Worm (Caenorhabditis elegans) whole organism, L1 larva: Measurements from ENCODE around the gene mam-5.

Experiments used
- C04F5.9 ChIP-seq: sonication (generic microtip); optimal IDR thresholded peaks from 2 replicates; lab custom pipeline; 2016; ENCODE audit warnings: missing genetic modification characterization, missing compliant biosample characterization
- C16A3.4 ChIP-seq: fragments of 150-350 bp; optimal IDR thresholded peaks from 2 replicates; lab custom pipeline; 2014; ENCODE audit warnings: missing biosample characterization, missing genetic modification characterization
- C34B4.2 ChIP-seq: sonication (generic microtip); optimal IDR thresholded peaks from 2 replicates; lab custom pipeline; 2017; ENCODE audit warnings: mild to moderate bottlenecking, missing genetic modification characterization, missing compliant biosample characterization
- Y116A8C.19 ChIP-seq: sonication (generic microtip); optimal IDR thresholded peaks from 2 replicates; lab custom pipeline; 2016; ENCODE audit warnings: missing compliant biosample characterization, missing genetic modification characterization, borderline replicate concordance
- aly-2 ChIP-seq: fragments of 150-350 bp; optimal IDR thresholded peaks from 2 replicates; lab custom pipeline; 2014; ENCODE audit warnings: missing biosample characterization, missing genetic modification characterization
- ama-1 ChIP-seq: fragments of 150-350 bp; optimal IDR thresholded peaks from 2 replicates; lab custom pipeline; 2014
- blmp-1 ChIP-seq: fragments of 150-350 bp; optimal IDR thresholded peaks from 2 replicates; lab custom pipeline; 2014; ENCODE audit warnings: missing biosample characterization, missing genetic modification characterization
- ceh-8 ChIP-seq: fragments of 200-800 bp; sonication (Bioruptor generic); optimal IDR thresholded peaks from 2 replicates; lab custom pipeline; 2018; ENCODE audit warnings: mild to moderate bottlenecking, missing genetic modification characterization, moderate library complexity, missing compliant biosample characterization
- ces-1 ChIP-seq: fragments of 150-350 bp; optimal IDR thresholded peaks from 2 replicates; lab custom pipeline; 2014; ENCODE audit warnings: missing biosample characterization, missing genetic modification reagents, missing genetic modification characterization
- dsc-1 ChIP-seq: sonication (generic microtip); optimal IDR thresholded peaks from 2 replicates; lab custom pipeline; 2016; ENCODE audit warnings: mild to moderate bottlenecking, missing genetic modification characterization, missing compliant biosample characterization
- efl-1 ChIP-seq, 4 experiments: fragments of 150-350 bp; optimal IDR thresholded peaks in 3 of 4; peaks in 1 of 4; 1 replicate in 1 of 4; 2 replicates in 3 of 4; lab custom pipeline; 2014; ENCODE audit warnings: missing biosample characterization in 2 of 4, missing genetic modification characterization in 2 of 4, missing genetic modification reagents in 2 of 4
- elt-2 ChIP-seq: sonication (generic microtip); optimal IDR thresholded peaks from 2 replicates; lab custom pipeline; 2016; ENCODE audit warnings: missing genetic modification characterization, mild to moderate bottlenecking, inconsistent platforms, missing compliant biosample characterization, missing genetic modification reagents
- elt-3 ChIP-seq, 6 experiments: fragments of 150-350 bp in 1 of 6; sonication (generic microtip); optimal IDR thresholded peaks; 2 replicates each; lab custom pipeline; 2017 to 2018; ENCODE audit warnings: missing biosample characterization in 6 of 6, missing genetic modification characterization in 6 of 6, inconsistent platforms in 1 of 6
- ets-5 ChIP-seq: fragments of 200-800 bp; sonication (Bioruptor generic); IDR thresholded peaks from 2 replicates; pipeline ENCODE4 v1.3.6; 2022; ENCODE audit warnings: missing genetic modification characterization, missing compliant biosample characterization
- fkh-8 ChIP-seq: sonication (generic microtip); optimal IDR thresholded peaks from 2 replicates; lab custom pipeline; 2016; ENCODE audit warnings: mild to moderate bottlenecking, missing genetic modification characterization, missing compliant biosample characterization
- fos-1 ChIP-seq: fragments of 150-350 bp; optimal IDR thresholded peaks from 2 replicates; lab custom pipeline; 2014; ENCODE audit warnings: missing biosample characterization, missing genetic modification characterization
- hlh-17 ChIP-seq: fragments of 200-800 bp; sonication (Bioruptor generic); optimal IDR thresholded peaks from 2 replicates; lab custom pipeline; 2018; ENCODE audit warnings: missing genetic modification characterization, mild to moderate bottlenecking, missing compliant biosample characterization, moderate library complexity, borderline replicate concordance
- hlh-4 ChIP-seq: sonication (generic microtip); optimal IDR thresholded peaks from 2 replicates; lab custom pipeline; 2016; ENCODE audit warnings: mild to moderate bottlenecking, missing genetic modification characterization, missing compliant biosample characterization
- hpl-2 ChIP-seq: fragments of 150-350 bp; optimal IDR thresholded peaks from 2 replicates; lab custom pipeline; 2014; ENCODE audit warnings: missing biosample characterization, missing genetic modification reagents, missing genetic modification characterization
- irx-1 ChIP-seq: sonication (generic microtip); optimal IDR thresholded peaks from 2 replicates; lab custom pipeline; 2016; ENCODE audit warnings: missing genetic modification characterization, missing compliant biosample characterization
- isw-1 ChIP-seq: fragments of 200-800 bp; sonication (Bioruptor generic); IDR thresholded peaks from 2 replicates; pipeline ENCODE4 v1.3.6; 2022; ENCODE audit warnings: missing genetic modification characterization, missing compliant biosample characterization
- jun-1 ChIP-seq: fragments of 150-350 bp; optimal IDR thresholded peaks from 2 replicates; lab custom pipeline; 2014; ENCODE audit warnings: missing biosample characterization, missing genetic modification reagents, missing genetic modification characterization
- lin-14 ChIP-seq: fragments of 200-800 bp; sonication (Bioruptor generic); optimal IDR thresholded peaks from 2 replicates; lab custom pipeline; 2018; ENCODE audit warnings: mild to moderate bottlenecking, missing genetic modification characterization, moderate library complexity, missing compliant biosample characterization
- lin-35 ChIP-seq, 2 experiments: fragments of 150-350 bp; optimal IDR thresholded peaks; 2 replicates each; lab custom pipeline; 2014; ENCODE audit warnings: missing biosample characterization in 2 of 2, missing genetic modification characterization in 2 of 2, missing genetic modification reagents in 2 of 2
- lin-39 ChIP-seq: fragments of 150-350 bp; optimal IDR thresholded peaks from 2 replicates; lab custom pipeline; 2014; ENCODE audit warnings: missing biosample characterization, missing genetic modification reagents, missing genetic modification characterization
- lir-3 ChIP-seq: sonication (generic microtip); optimal IDR thresholded peaks from 2 replicates; lab custom pipeline; 2016; ENCODE audit warnings: mild to moderate bottlenecking, missing genetic modification characterization, moderate library complexity, missing compliant biosample characterization; ENCODE audit not compliant: poor library complexity
- lsy-2 ChIP-seq, 2 experiments: fragments of 150-350 bp; optimal IDR thresholded peaks; 2 replicates each; lab custom pipeline; 2014; ENCODE audit warnings: missing biosample characterization in 2 of 2, missing genetic modification characterization in 2 of 2
- mab-9 ChIP-seq: fragments of 200-800 bp; sonication (Bioruptor generic); IDR thresholded peaks from 2 replicates; pipeline ENCODE4 v1.3.6; 2022; ENCODE audit warnings: missing genetic modification reagents, missing genetic modification characterization, missing compliant biosample characterization
- mdl-1 ChIP-seq, 2 experiments: fragments of 150-350 bp; optimal IDR thresholded peaks; 2 replicates each; lab custom pipeline; 2014 to 2017; ENCODE audit warnings: missing biosample characterization in 2 of 2, missing genetic modification characterization in 2 of 2, inconsistent platforms in 1 of 2
- nhr-237 ChIP-seq: fragments of 150-350 bp; optimal IDR thresholded peaks from 2 replicates; lab custom pipeline; 2014; ENCODE audit warnings: missing biosample characterization, missing genetic modification characterization
- nhr-28 ChIP-seq: fragments of 150-350 bp; optimal IDR thresholded peaks from 2 replicates; lab custom pipeline; 2014; ENCODE audit warnings: missing biosample characterization, missing genetic modification characterization
- pag-3 ChIP-seq: sonication (generic microtip); optimal IDR thresholded peaks from 2 replicates; lab custom pipeline; 2017; ENCODE audit warnings: missing genetic modification characterization, mild to moderate bottlenecking, missing compliant biosample characterization, antibody characterized with exemption, borderline replicate concordance; ENCODE audit not compliant: insufficient read depth
- pax-3 ChIP-seq: fragments of 200-800 bp; sonication (Bioruptor generic); optimal IDR thresholded peaks from 2 replicates; lab custom pipeline; 2018; ENCODE audit warnings: mild to moderate bottlenecking, missing genetic modification characterization, moderate library complexity, missing compliant biosample characterization
- pqm-1 ChIP-seq: sonication (generic microtip); optimal IDR thresholded peaks from 3 replicates; lab custom pipeline; 2017; ENCODE audit warnings: missing biosample characterization, missing genetic modification characterization
- rnt-1 ChIP-seq: sonication (generic microtip); optimal IDR thresholded peaks from 2 replicates; lab custom pipeline; 2016; ENCODE audit warnings: mild to moderate bottlenecking, missing genetic modification characterization, moderate library complexity, missing compliant biosample characterization
- sox-4 ChIP-seq: sonication (generic microtip); optimal IDR thresholded peaks from 2 replicates; lab custom pipeline; 2016; ENCODE audit warnings: missing genetic modification characterization, missing compliant biosample characterization
- sup-37 ChIP-seq: fragments of 200-800 bp; sonication (Bioruptor generic); optimal IDR thresholded peaks from 2 replicates; lab custom pipeline; 2018; ENCODE audit warnings: mild to moderate bottlenecking, missing genetic modification characterization, missing compliant biosample characterization
- swsn-7 ChIP-seq: sonication (generic microtip); optimal IDR thresholded peaks from 2 replicates; lab custom pipeline; 2016; ENCODE audit warnings: missing genetic modification characterization, missing compliant biosample characterization
- unc-86 ChIP-seq: sonication (generic microtip); optimal IDR thresholded peaks from 2 replicates; lab custom pipeline; 2016; ENCODE audit warnings: missing genetic modification characterization, missing compliant biosample characterization
- unc-98 ChIP-seq: fragments of 200-800 bp; sonication (Bioruptor generic); IDR thresholded peaks from 2 replicates; pipeline ENCODE4 v1.3.6; 2022; ENCODE audit warnings: missing genetic modification characterization, missing compliant biosample characterization
- xbp-1 ChIP-seq: sonication (generic microtip); optimal IDR thresholded peaks from 2 replicates; lab custom pipeline; 2016; ENCODE audit warnings: missing genetic modification characterization, missing compliant biosample characterization
- zag-1 ChIP-seq: fragments of 150-350 bp; optimal IDR thresholded peaks from 2 replicates; lab custom pipeline; 2014; ENCODE audit warnings: missing biosample characterization, missing genetic modification characterization
- zip-4 ChIP-seq: fragments of 200-800 bp; sonication (Bioruptor generic); optimal IDR thresholded peaks from 2 replicates; lab custom pipeline; 2018; ENCODE audit warnings: mild to moderate bottlenecking, missing genetic modification characterization, moderate library complexity, missing compliant biosample characterization

mam-5 gene

ce11 chrV:9937435-9937834 is 15.1 kb upstream of the mam-5 start, which contains the start of gene srj-33:
Gene srj-33 (minus strand): TSS chrV:9937535.
- TF ChIP-seq irx-1 (no peak), lin-35 (GFP tag; optimal IDR thresholded peaks at IDR 0.05; lab: Kevin White, UChicago) (no peak)

- TF ChIP-seq C04F5.9 (tag; lab: Kevin White, UChicago) = no peak
- TF ChIP-seq C34B4.2 (tag; lab: Kevin White, UChicago) = no peak
- no peak for TF ChIP-seq mab-9 (GFP tag; lab: Robert Waterston, UW)
- no peak for TF ChIP-seq ama-1
- TF ChIP-seq nhr-237 (tag; lab: Kevin White, UChicago) = no peak
- no peak for TF ChIP-seq blmp-1 (tag; lab: Kevin White, UChicago)
- no peak for TF ChIP-seq sup-37 (GFP tag; lab: Kevin White, UChicago)
- no peak for TF ChIP-seq swsn-7 (tag; lab: Kevin White, UChicago)
- no peak for TF ChIP-seq lin-35 (GFP tag; optimal IDR thresholded peaks at IDR 0.05; lab: Kevin White, UChicago)
- TF ChIP-seq jun-1 (tag; lab: Kevin White, UChicago) = no peak
- TF ChIP-seq aly-2 (tag; lab: Kevin White, UChicago) = no peak
- TF ChIP-seq ces-1 (GFP tag; lab: Kevin White, UChicago) = no peak
- TF ChIP-seq elt-2 = no peak
- TF ChIP-seq efl-1 (optimal IDR thresholded peaks at IDR 0.05; lab: Kevin White, UChicago) = no peak
- TF ChIP-seq efl-1 (GFP tag; optimal IDR thresholded peaks at IDR 0.05 in 1 of 2; lab: Kevin White, UChicago) = no peak
- no peak for TF ChIP-seq zag-1 (tag; lab: Kevin White, UChicago)
- TF ChIP-seq isw-1 (GFP tag; lab: Robert Waterston, UW) = no peak
- TF ChIP-seq, all 84 proteins: peak for 0
Observed at ce11 chrV:9943039-9943438, 9.5 kb upstream of the mam-5 start, which contains the start of gene fipr-12. Gene fipr-12 (plus strand): TSS chrV:9943339.

- TF ChIP-seq unc-98 (GFP tag; lab: Robert Waterston, UW) (no peak), xbp-1 (tag; lab: Kevin White, UChicago) (no peak), nhr-28 (tag; lab: Kevin White, UChicago) (no peak), zag-1 (tag; lab: Kevin White, UChicago) (no peak), pqm-1 (tag; lab: Kevin White, UChicago) (no peak), ces-1 (GFP tag; lab: Kevin White, UChicago) (no peak), hlh-4 (tag; lab: Kevin White, UChicago) (no peak), sox-4 (tag; lab: Kevin White, UChicago) (no peak), dsc-1 (tag; lab: Kevin White, UChicago) (no peak), hlh-17 (no peak), pag-3 (tag; lab: Kevin White, UChicago) (no peak), lsy-2 (tag; optimal IDR thresholded peaks at IDR 0.05; lab: Kevin White, UChicago) (no peak), elt-3 (tag; optimal IDR thresholded peaks at IDR 0.05; lab: Kevin White, UChicago) (no peak), Y116A8C.19 (tag; lab: Kevin White, UChicago) (no peak), lir-3 (tag; lab: Kevin White, UChicago) (no peak), blmp-1 (tag; lab: Kevin White, UChicago) (no peak), mab-9 (GFP tag; lab: Robert Waterston, UW) (no peak), unc-86 (tag; lab: Kevin White, UChicago) (no peak), lin-14 (no peak)
Observed at ce11 chrV:9944093-9944492, 8.4 kb upstream of the mam-5 start, which contains the start of gene sre-28. Gene sre-28 (plus strand): TSS chrV:9944393.

- TF ChIP-seq hlh-4 (tag; lab: Kevin White, UChicago) (no peak), xbp-1 (tag; lab: Kevin White, UChicago) (no peak), fkh-8 (no peak), ets-5 (GFP tag; lab: Robert Waterston, UW) (no peak), C16A3.4 (tag; lab: Kevin White, UChicago) (no peak), efl-1 (optimal IDR thresholded peaks at IDR 0.05; lab: Kevin White, UChicago) (no peak), efl-1 (GFP tag; optimal IDR thresholded peaks at IDR 0.05 in 1 of 2; lab: Kevin White, UChicago) (no peak), sup-37 (GFP tag; lab: Kevin White, UChicago) (no peak), fos-1 (tag; lab: Kevin White, UChicago) (no peak), rnt-1 (tag; lab: Kevin White, UChicago) (no peak), mdl-1 (tag; optimal IDR thresholded peaks at IDR 0.05; lab: Kevin White, UChicago) (no peak), pax-3 (tag; lab: Kevin White, UChicago) (no peak), mab-9 (GFP tag; lab: Robert Waterston, UW) (no peak), ceh-8 (GFP tag; lab: Kevin White, UChicago) (no peak), pqm-1 (tag; lab: Kevin White, UChicago) (no peak), elt-2 (no peak), zip-4 (GFP tag; lab: Kevin White, UChicago) (no peak), lin-39 (no peak), lir-3 (tag; lab: Kevin White, UChicago) (no peak), hpl-2 (no peak)
Observed at ce11 chrV:9948840-9949239, 3.7 kb upstream of the mam-5 start, which contains the start of gene nlp-58. Gene nlp-58 (minus strand): TSS chrV:9948940.
